Worm (Caenorhabditis elegans) whole organism, L3 larva: ENCODE data around the gene pssy-1.
A peak's percentile ranks its signal among the peaks of the same experiment; 100 is the strongest.

ENCODE experiments used
- aly-2 ChIP-seq: fragments of 150-350 bp; optimal IDR thresholded peaks from 2 replicates; lab custom pipeline; 2014; ENCODE audit warnings: missing biosample characterization, missing genetic modification characterization
- ceh-82 ChIP-seq: fragments of 150-350 bp; optimal IDR thresholded peaks from 2 replicates; lab custom pipeline; 2014; ENCODE audit warnings: missing biosample characterization, missing genetic modification characterization
- ceh-9 ChIP-seq: sonication (generic microtip); optimal IDR thresholded peaks from 2 replicates; lab custom pipeline; 2018; ENCODE audit warnings: missing biosample characterization, missing genetic modification characterization
- egl-27 ChIP-seq: sonication (generic microtip); optimal IDR thresholded peaks from 4 replicates; lab custom pipeline; 2017; ENCODE audit warnings: missing biosample characterization, missing genetic modification reagents, missing genetic modification characterization
- egl-5 ChIP-seq: fragments of 150-350 bp; optimal IDR thresholded peaks from 2 replicates; lab custom pipeline; 2017; ENCODE audit warnings: missing biosample characterization, missing genetic modification reagents, missing genetic modification characterization, inconsistent platforms
- elt-1 ChIP-seq: fragments of 150-350 bp; optimal IDR thresholded peaks from 2 replicates; lab custom pipeline; 2014; ENCODE audit warnings: missing biosample characterization, missing genetic modification characterization
- elt-2 ChIP-seq: sonication (generic microtip); optimal IDR thresholded peaks from 2 replicates; lab custom pipeline; 2016; ENCODE audit warnings: missing genetic modification reagents, mild to moderate bottlenecking, missing genetic modification characterization, missing compliant biosample characterization
- elt-3 ChIP-seq, 3 experiments: fragments of 150-350 bp in 1 of 3; sonication (generic microtip) in 2 of 3; optimal IDR thresholded peaks; 2 replicates in 2 of 3; 4 replicates in 1 of 3; lab custom pipeline; 2014 to 2017; ENCODE audit warnings: missing biosample characterization in 3 of 3, missing genetic modification characterization in 3 of 3
- eor-1 ChIP-seq, 2 experiments: fragments of 150-350 bp; optimal IDR thresholded peaks; 2 replicates each; lab custom pipeline; 2014 to 2018; ENCODE audit warnings: missing biosample characterization in 2 of 2, missing genetic modification characterization in 2 of 2
- fkh-10 ChIP-seq: sonication (generic microtip); optimal IDR thresholded peaks from 2 replicates; lab custom pipeline; 2017; ENCODE audit warnings: missing biosample characterization, missing genetic modification reagents, missing genetic modification characterization
- fkh-2 ChIP-seq: fragments of 150-350 bp; optimal IDR thresholded peaks from 2 replicates; lab custom pipeline; 2014; ENCODE audit warnings: missing biosample characterization, missing genetic modification reagents, missing genetic modification characterization
- fos-1 ChIP-seq: fragments of 150-350 bp; optimal IDR thresholded peaks from 2 replicates; lab custom pipeline; 2014; ENCODE audit warnings: missing biosample characterization, missing genetic modification characterization
- jun-1 ChIP-seq: fragments of 150-350 bp; optimal IDR thresholded peaks from 2 replicates; lab custom pipeline; 2014; ENCODE audit warnings: missing biosample characterization, missing genetic modification reagents, missing genetic modification characterization
- lsy-12 ChIP-seq: sonication (generic microtip); optimal IDR thresholded peaks from 2 replicates; lab custom pipeline; 2016; ENCODE audit warnings: mild to moderate bottlenecking, missing genetic modification characterization, missing compliant biosample characterization
- mml-1 ChIP-seq: fragments of 150-350 bp; sonication (generic microtip); optimal IDR thresholded peaks from 3 replicates; lab custom pipeline; 2014; ENCODE audit warnings: missing biosample characterization, missing genetic modification characterization
- nfya-1 ChIP-seq: sonication (generic microtip); optimal IDR thresholded peaks from 2 replicates; lab custom pipeline; 2017; ENCODE audit warnings: missing genetic modification characterization, mild to moderate bottlenecking, missing compliant biosample characterization, antibody characterized with exemption, moderate library complexity; ENCODE audit not compliant: insufficient read depth
- nhr-11 ChIP-seq: fragments of 150-350 bp; optimal IDR thresholded peaks from 2 replicates; lab custom pipeline; 2014; ENCODE audit warnings: missing biosample characterization, missing genetic modification characterization
- nhr-23 ChIP-seq: fragments of 150-350 bp; optimal IDR thresholded peaks from 2 replicates; lab custom pipeline; 2014; ENCODE audit warnings: missing biosample characterization, missing genetic modification reagents, missing genetic modification characterization
- nhr-237 ChIP-seq: fragments of 150-350 bp; optimal IDR thresholded peaks from 2 replicates; lab custom pipeline; 2014; ENCODE audit warnings: missing biosample characterization, missing genetic modification characterization
- nhr-28 ChIP-seq: fragments of 150-350 bp; optimal IDR thresholded peaks from 2 replicates; lab custom pipeline; 2014; ENCODE audit warnings: missing biosample characterization, missing genetic modification characterization
- nhr-43 ChIP-seq: sonication (generic microtip); optimal IDR thresholded peaks from 2 replicates; lab custom pipeline; 2016; ENCODE audit warnings: mild to moderate bottlenecking, missing genetic modification characterization, missing compliant biosample characterization; ENCODE audit not compliant: poor library complexity, severe bottlenecking
- nhr-67 ChIP-seq: fragments of 150-350 bp; optimal IDR thresholded peaks from 2 replicates; lab custom pipeline; 2014; ENCODE audit warnings: missing biosample characterization, missing genetic modification characterization
- nhr-76 ChIP-seq: fragments of 150-350 bp; sonication (generic microtip); optimal IDR thresholded peaks from 5 replicates; lab custom pipeline; 2014; ENCODE audit warnings: missing biosample characterization, missing genetic modification characterization
- pha-4 ChIP-seq: fragments of 150-350 bp; optimal IDR thresholded peaks from 2 replicates; lab custom pipeline; 2014; ENCODE audit warnings: missing biosample characterization, missing genetic modification reagents, missing genetic modification characterization
- pqm-1 ChIP-seq: fragments of 150-350 bp; optimal IDR thresholded peaks from 2 replicates; lab custom pipeline; 2017; ENCODE audit warnings: missing biosample characterization, missing genetic modification characterization, inconsistent platforms
- snpc-4 ChIP-seq: fragments of 150-350 bp; optimal IDR thresholded peaks from 2 replicates; lab custom pipeline; 2014; ENCODE audit warnings: missing biosample characterization, missing genetic modification characterization
- tbx-2 ChIP-seq: sonication (generic microtip); optimal IDR thresholded peaks from 2 replicates; lab custom pipeline; 2016; ENCODE audit warnings: mild to moderate bottlenecking, missing genetic modification characterization, missing compliant biosample characterization
- unc-62 ChIP-seq: fragments of 150-350 bp; sonication (generic microtip); optimal IDR thresholded peaks from 4 replicates; lab custom pipeline; 2014; ENCODE audit warnings: missing biosample characterization, missing genetic modification reagents, missing genetic modification characterization
- ztf-11 ChIP-seq: fragments of 150-350 bp; optimal IDR thresholded peaks from 2 replicates; lab custom pipeline; 2014; ENCODE audit warnings: missing biosample characterization, missing genetic modification characterization

Gene pssy-1

DNA sequence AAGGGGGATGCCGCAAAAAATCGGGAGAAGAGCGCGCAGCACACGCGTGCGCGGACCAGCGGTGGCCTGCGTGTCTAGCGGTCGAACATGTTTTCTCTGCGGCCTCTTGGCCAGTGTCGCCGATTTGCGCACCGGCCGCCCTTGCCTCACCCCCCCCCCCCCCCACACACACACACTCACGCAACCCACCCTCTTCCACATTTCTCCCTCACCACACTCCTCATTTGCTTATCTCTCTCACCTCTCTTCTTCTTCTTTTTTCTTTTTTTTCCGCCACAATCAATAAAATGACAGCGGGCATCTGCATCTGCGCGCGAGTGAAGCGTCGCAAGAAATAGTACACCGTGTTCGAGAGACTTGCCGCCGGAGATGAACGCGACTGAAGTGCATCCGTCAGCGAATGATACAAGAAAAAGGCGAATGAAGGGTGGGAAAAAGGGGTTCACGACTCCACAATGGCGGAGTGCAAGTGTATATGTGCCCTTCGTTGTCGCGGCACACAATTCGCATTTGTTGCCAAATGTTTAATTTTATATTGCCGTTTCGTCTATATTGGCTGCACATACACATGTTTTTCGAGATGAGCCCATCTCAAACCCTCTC, 34.3 kb downstream of the pssy-1 start (continued):
- TF ChIP-seq ceh-82 (tag; lab: Kevin White, UChicago) (peak; percentile 70), snpc-4 (tag; lab: Kevin White, UChicago) (peak; percentile 70), pha-4 (peak; percentile 69)

DNA sequence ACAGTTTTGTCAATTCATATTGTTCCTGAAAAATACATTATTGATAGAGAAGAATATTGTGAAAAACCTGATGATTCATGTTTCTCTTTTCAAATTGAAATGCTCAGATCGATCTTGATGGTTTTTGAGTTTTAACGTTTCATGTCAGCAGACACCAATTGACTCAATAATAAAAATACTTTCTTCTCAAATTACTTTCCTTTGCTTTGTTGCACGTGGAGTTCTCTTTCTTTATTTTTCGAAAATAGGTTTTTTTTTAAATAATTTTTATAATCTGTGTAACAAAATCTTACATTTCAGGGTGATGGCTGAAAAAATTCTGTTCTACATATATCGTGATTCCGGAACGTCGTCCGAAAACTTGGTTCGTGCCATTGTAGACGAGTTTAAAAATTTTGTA, 35.2 kb downstream of the pssy-1 start, which contains the start of gene F19C6.2:
Gene F19C6.2 (plus strand): TSS at position 301 of the 400 bp plus-strand sequence.
- TF ChIP-seq tbx-2 (tag; lab: Kevin White, UChicago) (no peak), nfya-1 (tag; lab: Kevin White, UChicago) (no peak), elt-1 (tag; lab: Kevin White, UChicago) (no peak), egl-27 (tag; lab: Kevin White, UChicago) (no peak), nhr-67 (tag; lab: Kevin White, UChicago) (no peak), egl-5 (tag; lab: Kevin White, UChicago) (no peak), fos-1 (tag; lab: Kevin White, UChicago) (no peak), elt-3 (tag; optimal IDR thresholded peaks at IDR 0.05; lab: Kevin White, UChicago) (no peak)
- TF ChIP-seq, all 47 proteins: peak for 0

- TF ChIP-seq nhr-43 (tag; lab: Kevin White, UChicago) (no peak), nhr-28 (tag; lab: Kevin White, UChicago) (no peak), nhr-23 (tag; lab: Kevin White, UChicago) (no peak), ceh-9 (tag; lab: Kevin White, UChicago) (no peak), mml-1 (no peak), snpc-4 (tag; lab: Kevin White, UChicago) (no peak), ztf-11 (tag; lab: Kevin White, UChicago) (no peak), jun-1 (tag; lab: Kevin White, UChicago) (no peak), nhr-11 (tag; lab: Kevin White, UChicago) (no peak), nhr-237 (no peak), elt-2 (no peak), egl-5 (tag; lab: Kevin White, UChicago) (no peak), fos-1 (tag; lab: Kevin White, UChicago) (no peak), nfya-1 (tag; lab: Kevin White, UChicago) (no peak), pqm-1 (tag; lab: Kevin White, UChicago) (no peak), nhr-67 (tag; lab: Kevin White, UChicago) (no peak), nhr-76 (no peak)
These were observed 43.3 kb downstream of the pssy-1 start, which contains the start of gene F19C6.3 for ce11 chrX:10008664-10009063. Gene F19C6.3, minus strand, starts transcription at chrX:10008764.

- TF ChIP-seq elt-1 (tag; lab: Kevin White, UChicago): no peak
- TF ChIP-seq eor-1 (tag; optimal IDR thresholded peaks at IDR 0.05; lab: Kevin White, UChicago): no peak
- no peak for TF ChIP-seq unc-62
- no peak for TF ChIP-seq elt-3 (tag; optimal IDR thresholded peaks at IDR 0.05; lab: Kevin White, UChicago)
- peak; percentile 29 for TF ChIP-seq fkh-10 (GFP tag; lab: Kevin White, UChicago)
- TF ChIP-seq aly-2 (tag; lab: Kevin White, UChicago): no peak
- TF ChIP-seq fkh-2 (tag; lab: Kevin White, UChicago): no peak
- TF ChIP-seq lsy-12 (tag; lab: Kevin White, UChicago): no peak
These were observed 44.6 kb downstream of the pssy-1 start for ce11 chrX:10009985-10010384.
